Worm (Caenorhabditis elegans): ENCODE results near the gene rpc-11.

DNA sequence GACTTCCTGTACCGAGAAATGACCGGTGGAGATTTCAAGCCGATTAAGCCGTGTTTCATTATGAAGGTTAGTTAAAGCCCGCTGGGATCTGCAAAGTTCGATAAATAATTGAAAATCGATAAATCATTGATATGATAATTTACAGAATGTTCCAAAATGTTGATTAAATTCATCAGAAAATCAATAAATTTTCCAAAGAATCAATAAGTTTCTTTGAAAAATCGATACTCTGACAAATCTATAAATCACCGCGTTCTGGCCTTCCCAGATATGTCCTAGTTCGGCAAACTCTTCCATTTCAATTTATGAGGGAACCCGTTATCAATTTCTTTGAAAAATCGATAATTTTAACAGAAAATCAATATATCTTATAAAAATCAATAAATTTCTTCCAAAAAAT lies 2.3 kb downstream of the rpc-11 start:
- TF ChIP-seq dao-5 (tag; optimal IDR thresholded peaks at IDR 0.05) (no peak), W03F9.2 (tag; optimal IDR thresholded peaks at IDR 0.05) (no peak), him-1 (tag; optimal IDR thresholded peaks at IDR 0.05) (no peak)

All from whole organism, L4/young adult.